Worm (Caenorhabditis elegans): Measurements from ENCODE around the gene ceh-74.

ce11 chrV:14194514-14194913, 16.6 kb downstream of the ceh-74 start:
- TF ChIP-seq madf-8 (GFP tag; conservative IDR thresholded peaks at IDR 0.05) (no peak), mel-28 (tag; optimal IDR thresholded peaks at IDR 0.05; ENCODE audit: borderline replicate concordance) (no peak), snpc-4 (GFP tag; optimal IDR thresholded peaks at IDR 0.05) (no peak), snpc-4 (tag; optimal IDR thresholded peaks at IDR 0.05) (no peak), B0019.2 (GFP tag; conservative IDR thresholded peaks at IDR 0.05) (no peak), madf-6 (GFP tag; IDR thresholded peaks at IDR 0.05) (no peak), K11D2.4 (GFP tag; IDR thresholded peaks at IDR 0.05) (no peak)
